Fruit fly (Drosophila melanogaster): ENCODE results near the gene CG15399.

Gene CG15399

dm6 chr2L:2754437-2755322, 16.9 kb downstream of the CG15399 start (continued):
- TF ChIP-seq Mes4 (GFP tag; optimal IDR thresholded peaks at IDR 0.05): peak; percentile 73
- TF ChIP-seq zfh2 (GFP tag; optimal IDR thresholded peaks at IDR 0.05): peak; percentile 80
- TF ChIP-seq jumu (GFP tag; optimal IDR thresholded peaks at IDR 0.05): peak; percentile 74
- no peak for TF ChIP-seq seq (GFP tag; IDR thresholded peaks at IDR 0.05)
- no peak for TF ChIP-seq CG4404 (GFP tag; IDR thresholded peaks at IDR 0.05)
- TF ChIP-seq CG4820 (GFP tag; optimal IDR thresholded peaks at IDR 0.05): peak; percentile 65
- TF ChIP-seq otp (GFP tag; IDR thresholded peaks at IDR 0.05): no peak
- no peak for TF ChIP-seq pzg (GFP tag; optimal IDR thresholded peaks at IDR 0.05)
- TF ChIP-seq CG4854 (GFP tag; optimal IDR thresholded peaks at IDR 0.05): peak; percentile 50
- peak; percentile 81 for TF ChIP-seq CG5180 (GFP tag; optimal IDR thresholded peaks at IDR 0.05)
- no peak for TF ChIP-seq CG17361 (GFP tag; IDR thresholded peaks at IDR 0.05)
- no peak for TF ChIP-seq bigmax (GFP tag; optimal IDR thresholded peaks at IDR 0.05)
- TF ChIP-seq CG4730 (GFP tag; IDR thresholded peaks at IDR 0.05): no peak
- TF ChIP-seq maf-S (GFP tag; optimal IDR thresholded peaks at IDR 0.05): peak; percentile 14
- peak; percentile 10 for TF ChIP-seq Chrac-16 (GFP tag; optimal IDR thresholded peaks at IDR 0.05)
- peak; percentile 83 for TF ChIP-seq crc (GFP tag; optimal IDR thresholded peaks at IDR 0.05)
- TF ChIP-seq CG12769 (tag; optimal IDR thresholded peaks at IDR 0.05): peak; percentile 62
- TF ChIP-seq CG31365 (tag; optimal IDR thresholded peaks at IDR 0.05): peak; percentile 73
- no peak for TF ChIP-seq Oaz (GFP tag; IDR thresholded peaks at IDR 0.05)
- no peak for TF ChIP-seq Dll (GFP tag; IDR thresholded peaks at IDR 0.05; ENCODE audit: partially characterized antibody)
- TF ChIP-seq CG18599 (GFP tag; optimal IDR thresholded peaks at IDR 0.05): peak; percentile 92
- TF ChIP-seq tna (GFP tag; IDR thresholded peaks at IDR 0.05; ENCODE audit: partially characterized antibody): no peak
- TF ChIP-seq CG7372 (GFP tag; IDR thresholded peaks at IDR 0.05): no peak
- no peak for TF ChIP-seq h (optimal IDR thresholded peaks at IDR 0.05)
- TF ChIP-seq CG12236 (GFP tag; optimal IDR thresholded peaks at IDR 0.05): peak; percentile 81
- TF ChIP-seq nau (GFP tag; optimal IDR thresholded peaks at IDR 0.05): peak; percentile 87
- no peak for TF ChIP-seq Rfx (GFP tag; IDR thresholded peaks at IDR 0.05)
- TF ChIP-seq pros (GFP tag; optimal IDR thresholded peaks at IDR 0.05): peak; percentile 58
- no peak for TF ChIP-seq ash1 (GFP tag; optimal IDR thresholded peaks at IDR 0.05)
- TF ChIP-seq sens-2 (GFP tag; IDR thresholded peaks at IDR 0.05): no peak
- no peak for TF ChIP-seq H15 (GFP tag; IDR thresholded peaks at IDR 0.05)
- TF ChIP-seq CG8765 (GFP tag; IDR thresholded peaks at IDR 0.05): no peak
- TF ChIP-seq crp (GFP tag; optimal IDR thresholded peaks at IDR 0.05): peak in 1 of 2 experiments; percentile 10
- peak; percentile 83 for TF ChIP-seq CG1233 (GFP tag; optimal IDR thresholded peaks at IDR 0.05)
- no peak for TF ChIP-seq Stat92E (GFP tag; optimal IDR thresholded peaks at IDR 0.05)
- TF ChIP-seq HHEX (GFP tag; optimal IDR thresholded peaks at IDR 0.05): peak; percentile 88
- no peak for TF ChIP-seq sna (GFP tag; IDR thresholded peaks at IDR 0.05; ENCODE audit: partially characterized antibody)
- TF ChIP-seq D19A (tag; optimal IDR thresholded peaks at IDR 0.05): peak; percentile 70
- no peak for TF ChIP-seq crol (GFP tag; IDR thresholded peaks at IDR 0.05)
- TF ChIP-seq shn (GFP tag; optimal IDR thresholded peaks at IDR 0.05): peak; percentile 72
- no peak for TF ChIP-seq Atf6 (GFP tag; IDR thresholded peaks at IDR 0.05)
- no peak for TF ChIP-seq fd102C (GFP tag; optimal IDR thresholded peaks at IDR 0.05)
- TF ChIP-seq CG8924 (tag; optimal IDR thresholded peaks at IDR 0.05): peak; percentile 88
- peak in 1 of 2 experiments; percentile 14 for TF ChIP-seq Dfd (GFP tag; optimal IDR thresholded peaks at IDR 0.05)
- no peak for TF ChIP-seq CG11456 (GFP tag; IDR thresholded peaks at IDR 0.05)
- TF ChIP-seq Nf-YC (tag; optimal IDR thresholded peaks at IDR 0.05): peak; percentile 58
- no peak for TF ChIP-seq Poxn (GFP tag; IDR thresholded peaks at IDR 0.05)
- TF ChIP-seq CG32532 (GFP tag; IDR thresholded peaks at IDR 0.05): no peak
- peak; percentile 73 for TF ChIP-seq Fer2 (tag; optimal IDR thresholded peaks at IDR 0.05)

Measured in whole organism, embryonic.